Worm (Caenorhabditis elegans): ENCODE results near the gene srr-7.

ce11 chrV:15143798-15144197, 15.7 kb downstream of the srr-7 start, which contains the start of gene K08F9.4:
- TF ChIP-seq ceh-32 (tag; optimal IDR thresholded peaks at IDR 0.05; ENCODE audit: poor library complexity) (no peak), aly-2 (tag; optimal IDR thresholded peaks at IDR 0.05) (no peak), zfp-2 (tag; optimal IDR thresholded peaks at IDR 0.05) (no peak), sdz-12 (GFP tag; optimal IDR thresholded peaks at IDR 0.05) (no peak)

Data from whole organism, L4 larva.